Worm (Caenorhabditis elegans): ENCODE measurements around the gene pro-2.

pro-2 gene

DNA sequence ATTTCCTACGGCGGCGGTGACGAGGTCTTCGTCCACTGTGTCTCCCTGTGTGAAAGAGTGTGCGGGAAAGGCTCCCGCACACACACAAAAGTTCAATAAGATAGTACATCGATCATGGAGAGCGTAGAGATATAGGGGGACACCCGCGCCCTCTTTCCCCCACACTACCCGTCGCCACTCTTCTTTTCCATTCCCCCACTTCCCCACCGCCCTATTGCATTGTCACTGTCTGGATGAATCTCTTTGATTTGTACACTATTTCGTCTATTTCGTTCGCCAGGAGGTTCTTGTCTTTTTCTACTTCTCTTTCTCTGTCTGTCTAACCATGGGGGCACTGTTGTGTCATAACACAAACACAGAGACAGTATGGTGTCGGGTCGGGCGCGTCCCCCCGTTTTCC is 37.3 kb upstream of the pro-2 start:
- TF ChIP-seq med-1 (GFP tag; optimal IDR thresholded peaks at IDR 0.05; ENCODE audit: insufficient read depth) (no peak), ztf-23 (GFP tag; IDR thresholded peaks at IDR 0.05) (no peak), ztf-29 (GFP tag; IDR thresholded peaks at IDR 0.05) (no peak), cog-1 (tag; optimal IDR thresholded peaks at IDR 0.05) (peak; percentile 49)

- no peak for TF ChIP-seq ref-1 (GFP tag; conservative IDR thresholded peaks at IDR 0.05)
- TF ChIP-seq cog-1 (tag; optimal IDR thresholded peaks at IDR 0.05), result no peak
- no peak for TF ChIP-seq med-1 (GFP tag; optimal IDR thresholded peaks at IDR 0.05; ENCODE audit: insufficient read depth)
- no peak for TF ChIP-seq ztf-29 (GFP tag; IDR thresholded peaks at IDR 0.05)
- TF ChIP-seq tab-1 (GFP tag; IDR thresholded peaks at IDR 0.05), result no peak
- TF ChIP-seq klf-2 (GFP tag; conservative IDR thresholded peaks at IDR 0.05), result no peak
- no peak for TF ChIP-seq flt-1 (GFP tag; IDR thresholded peaks at IDR 0.05)
- no peak for TF ChIP-seq ztf-23 (GFP tag; IDR thresholded peaks at IDR 0.05)
- no peak for TF ChIP-seq T22C8.4 (GFP tag; IDR thresholded peaks at IDR 0.05)
These were observed 34.6 kb upstream of the pro-2 start for ce11 chrII:10379546-10379945.

DNA sequence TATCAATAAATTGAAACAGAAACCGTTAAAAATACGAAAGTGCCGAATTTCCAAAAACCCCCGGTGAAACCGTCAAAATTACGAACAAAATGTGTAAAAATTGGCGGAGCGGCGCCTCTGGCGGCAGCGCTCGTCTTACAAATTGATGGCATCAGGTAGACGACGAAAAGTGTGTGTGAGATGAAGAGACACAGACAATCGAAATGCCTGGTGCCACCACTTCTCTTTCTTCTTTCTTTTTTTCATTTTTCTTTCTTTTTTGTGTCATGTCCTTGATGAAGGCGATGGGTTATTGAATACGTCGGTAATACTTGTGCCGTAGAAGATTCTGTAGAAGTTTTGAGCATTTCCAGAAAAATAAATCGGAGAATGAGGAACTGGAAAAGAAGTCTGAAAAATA is 33.0 kb upstream of the pro-2 start:
- TF ChIP-seq tab-1 (GFP tag; IDR thresholded peaks at IDR 0.05), result no peak
- no peak for TF ChIP-seq klf-2 (GFP tag; conservative IDR thresholded peaks at IDR 0.05)
- no peak for TF ChIP-seq T22C8.4 (GFP tag; IDR thresholded peaks at IDR 0.05)
- TF ChIP-seq ztf-29 (GFP tag; IDR thresholded peaks at IDR 0.05), result no peak
- TF ChIP-seq cog-1 (tag; optimal IDR thresholded peaks at IDR 0.05), result no peak
- TF ChIP-seq med-1 (GFP tag; optimal IDR thresholded peaks at IDR 0.05; ENCODE audit: insufficient read depth), result no peak
- TF ChIP-seq flt-1 (GFP tag; IDR thresholded peaks at IDR 0.05), result no peak
- no peak for TF ChIP-seq ref-1 (GFP tag; conservative IDR thresholded peaks at IDR 0.05)
- TF ChIP-seq ztf-23 (GFP tag; IDR thresholded peaks at IDR 0.05), result no peak

DNA sequence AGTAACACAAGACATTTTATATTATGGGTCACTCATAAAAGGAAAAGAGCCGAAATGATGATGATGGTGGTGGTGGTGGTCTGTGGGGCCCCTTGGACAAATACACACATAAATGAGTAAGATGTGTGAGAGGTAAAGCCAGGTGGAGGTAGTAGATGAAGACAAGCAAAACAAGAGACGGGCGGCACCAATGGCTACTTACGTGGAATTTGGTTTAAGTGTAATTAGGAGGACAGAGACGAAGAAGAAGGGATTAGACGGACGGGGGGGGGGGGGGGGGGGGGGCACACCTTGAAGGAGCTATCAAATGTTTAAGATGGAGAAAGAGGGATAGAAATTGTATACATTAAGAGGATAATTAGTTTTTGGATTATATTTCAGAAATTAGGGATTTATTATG is 29.9 kb upstream of the pro-2 start:
- TF ChIP-seq med-1 (GFP tag; optimal IDR thresholded peaks at IDR 0.05; ENCODE audit: insufficient read depth) (no peak), T22C8.4 (GFP tag; IDR thresholded peaks at IDR 0.05) (no peak), cog-1 (tag; optimal IDR thresholded peaks at IDR 0.05) (no peak), ztf-29 (GFP tag; IDR thresholded peaks at IDR 0.05) (no peak), klf-2 (GFP tag; conservative IDR thresholded peaks at IDR 0.05) (no peak), tab-1 (GFP tag; IDR thresholded peaks at IDR 0.05) (no peak)

- no peak for TF ChIP-seq ztf-29 (GFP tag; IDR thresholded peaks at IDR 0.05)
- no peak for TF ChIP-seq ref-1 (GFP tag; conservative IDR thresholded peaks at IDR 0.05)
- TF ChIP-seq T22C8.4 (GFP tag; IDR thresholded peaks at IDR 0.05), result no peak
- no peak for TF ChIP-seq flt-1 (GFP tag; IDR thresholded peaks at IDR 0.05)
- TF ChIP-seq klf-2 (GFP tag; conservative IDR thresholded peaks at IDR 0.05), result no peak
- TF ChIP-seq tab-1 (GFP tag; IDR thresholded peaks at IDR 0.05), result no peak
- no peak for TF ChIP-seq med-1 (GFP tag; optimal IDR thresholded peaks at IDR 0.05; ENCODE audit: insufficient read depth)
- no peak for TF ChIP-seq cog-1 (tag; optimal IDR thresholded peaks at IDR 0.05)
- no peak for TF ChIP-seq ztf-23 (GFP tag; IDR thresholded peaks at IDR 0.05)
These were observed 28.7 kb upstream of the pro-2 start for ce11 chrII:10373536-10374169.

DNA sequence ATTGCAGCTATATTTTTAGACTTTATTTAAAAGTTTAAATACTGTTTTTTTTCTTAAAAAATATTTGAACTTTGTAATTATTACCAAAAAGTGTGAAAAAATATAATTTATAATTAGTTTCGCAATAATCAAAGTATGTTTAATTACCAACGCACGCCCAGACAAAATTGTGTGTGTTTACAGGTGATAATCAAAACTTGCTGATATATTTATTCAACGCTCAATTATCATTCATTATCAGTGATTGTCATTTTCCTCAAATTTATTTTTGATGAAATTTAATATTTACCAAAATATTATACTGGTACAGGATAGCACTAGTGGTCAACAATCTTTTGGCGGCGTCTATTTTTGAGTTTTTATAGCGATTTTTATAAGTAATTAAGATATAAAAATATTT is 28.1 kb upstream of the pro-2 start:
- TF ChIP-seq cog-1 (tag; optimal IDR thresholded peaks at IDR 0.05) (no peak), flt-1 (GFP tag; IDR thresholded peaks at IDR 0.05) (no peak), ref-1 (GFP tag; conservative IDR thresholded peaks at IDR 0.05) (no peak), T22C8.4 (GFP tag; IDR thresholded peaks at IDR 0.05) (no peak), med-1 (GFP tag; optimal IDR thresholded peaks at IDR 0.05; ENCODE audit: insufficient read depth) (no peak)

- TF ChIP-seq ztf-29 (GFP tag; IDR thresholded peaks at IDR 0.05) (no peak), flt-1 (GFP tag; IDR thresholded peaks at IDR 0.05) (no peak), klf-2 (GFP tag; conservative IDR thresholded peaks at IDR 0.05) (no peak), ztf-23 (GFP tag; IDR thresholded peaks at IDR 0.05) (no peak), cog-1 (tag; optimal IDR thresholded peaks at IDR 0.05) (no peak), ref-1 (GFP tag; conservative IDR thresholded peaks at IDR 0.05) (no peak), T22C8.4 (GFP tag; IDR thresholded peaks at IDR 0.05) (no peak)
These were observed 25.9 kb upstream of the pro-2 start for ce11 chrII:10370826-10371225.

DNA sequence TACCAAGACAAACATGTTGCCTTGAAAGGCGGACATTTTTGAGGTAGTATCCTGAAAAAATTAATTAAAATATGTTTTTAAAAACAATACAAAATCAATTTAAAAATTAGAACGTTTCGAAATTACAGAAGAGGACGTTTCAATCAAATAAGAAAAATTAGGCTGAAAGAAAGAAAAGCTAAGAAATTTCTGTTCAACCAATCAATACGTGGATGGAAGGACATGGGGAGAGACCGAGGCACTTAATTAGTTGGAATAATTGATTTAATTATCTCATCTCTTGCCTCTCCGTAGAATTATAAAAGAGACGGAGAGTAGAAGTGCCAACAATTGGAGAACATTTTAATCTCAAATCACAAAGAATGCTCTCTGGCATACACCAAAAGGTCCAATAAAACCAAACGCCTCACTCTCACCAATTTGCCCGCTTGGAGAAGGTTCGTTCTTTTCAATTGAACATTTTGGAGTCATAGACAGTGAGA is 24.7 kb upstream of the pro-2 start, which contains the start of gene ceh-58:
Gene ceh-58 (minus strand): TSS at position 51 of the 482 bp plus-strand sequence.
- no peak for TF ChIP-seq ztf-23 (GFP tag; IDR thresholded peaks at IDR 0.05)
- TF ChIP-seq tab-1 (GFP tag; IDR thresholded peaks at IDR 0.05), result 0 out of 2 replicates have a peak, but pooled peaks have one; percentile 18

ce11 chrII:10367202-10367601 is 22.3 kb upstream of the pro-2 start, which contains the start of gene ceh-57:
ceh-57 (minus strand) TSS chrII:10367296.
- TF ChIP-seq ref-1 (GFP tag; conservative IDR thresholded peaks at IDR 0.05), result no peak
- TF ChIP-seq klf-2 (GFP tag; conservative IDR thresholded peaks at IDR 0.05), result no peak
- no peak for TF ChIP-seq cog-1 (tag; optimal IDR thresholded peaks at IDR 0.05)
- TF ChIP-seq ztf-29 (GFP tag; IDR thresholded peaks at IDR 0.05), result no peak
- no peak for TF ChIP-seq tab-1 (GFP tag; IDR thresholded peaks at IDR 0.05)
- no peak for TF ChIP-seq ztf-23 (GFP tag; IDR thresholded peaks at IDR 0.05)
- TF ChIP-seq med-1 (GFP tag; optimal IDR thresholded peaks at IDR 0.05; ENCODE audit: insufficient read depth), result no peak
- TF ChIP-seq T22C8.4 (GFP tag; IDR thresholded peaks at IDR 0.05), result no peak
- no peak for TF ChIP-seq flt-1 (GFP tag; IDR thresholded peaks at IDR 0.05)

DNA sequence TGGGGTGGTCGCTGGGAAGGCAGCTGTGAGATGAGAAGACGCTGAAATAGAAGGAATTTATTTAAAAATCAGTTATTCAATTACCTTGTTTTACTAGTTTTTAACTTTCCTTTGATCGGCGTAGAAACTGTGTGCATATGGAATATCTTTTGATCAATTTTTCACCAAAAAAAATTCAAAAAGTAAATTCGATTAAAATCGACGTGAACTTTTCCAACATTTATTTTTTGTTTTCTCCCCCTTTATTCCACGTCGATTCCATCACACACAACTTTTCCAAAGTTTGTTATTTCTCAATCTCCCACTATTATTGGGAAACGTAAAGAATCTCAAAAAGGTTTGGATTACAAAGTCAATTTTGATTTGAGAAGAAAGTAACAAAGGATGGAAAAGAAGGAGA is 15.6 kb upstream of the pro-2 start, which contains the start of gene C07E3.4:
Gene C07E3.4 (plus strand): TSS at position 301 of the 400 bp plus-strand sequence.
- no peak for TF ChIP-seq med-1 (GFP tag; optimal IDR thresholded peaks at IDR 0.05; ENCODE audit: insufficient read depth)
- no peak for TF ChIP-seq ztf-29 (GFP tag; IDR thresholded peaks at IDR 0.05)
- TF ChIP-seq cog-1 (tag; optimal IDR thresholded peaks at IDR 0.05), result no peak
- no peak for TF ChIP-seq ztf-23 (GFP tag; IDR thresholded peaks at IDR 0.05)
- no peak for TF ChIP-seq ref-1 (GFP tag; conservative IDR thresholded peaks at IDR 0.05)
- no peak for TF ChIP-seq klf-2 (GFP tag; conservative IDR thresholded peaks at IDR 0.05)
- no peak for TF ChIP-seq tab-1 (GFP tag; IDR thresholded peaks at IDR 0.05)
- no peak for TF ChIP-seq T22C8.4 (GFP tag; IDR thresholded peaks at IDR 0.05)

Measured in whole organism, midembryonic.